Fruit fly (Drosophila melanogaster) whole organism, wandering third instar larva: ENCODE results near the gene Nagk.

Experiments used
- Abd-B ChIP-seq: fragments of >200 bp; optimal IDR thresholded peaks from 2 replicates; lab custom pipeline; 2017; ENCODE audit warnings: missing biosample characterization, missing genetic modification characterization
- CG9705 ChIP-seq: fragments of 200-800 bp; sonication (Bioruptor generic); optimal IDR thresholded peaks from 2 replicates; lab custom pipeline; 2018; ENCODE audit warnings: missing biosample characterization, mild to moderate bottlenecking, missing genetic modification characterization
- dl ChIP-seq, 2 experiments: fragments of 175-275, 200-275 bp in 1 of 2; fragments of 200-275 bp in 1 of 2; sonication (Bioruptor generic); optimal IDR thresholded peaks; lab custom pipeline; 2018; ENCODE audit warnings: mild to moderate bottlenecking in 2 of 2, missing biosample characterization in 2 of 2, missing genetic modification characterization in 2 of 2, moderate library complexity in 2 of 2; ENCODE audit not compliant: partially characterized antibody in 2 of 2, insufficient read depth in 1 of 2
- usp ChIP-seq: fragments of >200 bp; optimal IDR thresholded peaks from 2 replicates; lab custom pipeline; 2017; ENCODE audit warnings: missing biosample characterization, missing genetic modification characterization

- TF ChIP-seq Abd-B (GFP tag; lab: Kevin White, UChicago) (no peak), CG9705 (GFP tag; lab: Kevin White, UChicago) (no peak), usp (GFP tag; lab: Kevin White, UChicago) (no peak), dl (GFP tag; optimal IDR thresholded peaks at IDR 0.05; lab: Kevin White, UChicago; ENCODE audit: insufficient read depth in 1 of 2, partially characterized antibody in 2 of 2) (no peak)
Measured at dm6 chr3R:15288802-15289201, 54.3 kb downstream of the Nagk start.
